Worm (Caenorhabditis elegans): ENCODE measurements around the gene C45H4.18.

C45H4.18 gene

ce11 chrV:2191122-2191521, 15.8 kb downstream of the C45H4.18 start, which contains the start of gene srbc-42:
srbc-42 (minus strand) TSS chrV:2191222.
- TF ChIP-seq lin-15B (tag; optimal IDR thresholded peaks at IDR 0.05) (no peak), mdl-1 (tag; optimal IDR thresholded peaks at IDR 0.05) (no peak), C04F5.9 (tag; optimal IDR thresholded peaks at IDR 0.05) (no peak), elt-2 (tag; optimal IDR thresholded peaks at IDR 0.05) (no peak), efl-3 (GFP tag; optimal IDR thresholded peaks at IDR 0.05) (no peak), rnt-1 (tag; optimal IDR thresholded peaks at IDR 0.05) (no peak), isw-1 (GFP tag; IDR thresholded peaks at IDR 0.05) (no peak), zag-1 (tag; optimal IDR thresholded peaks at IDR 0.05) (no peak)

- TF ChIP-seq mdl-1 (tag; optimal IDR thresholded peaks at IDR 0.05) (peak in 1 of 2 experiments; percentile 43), isw-1 (GFP tag; IDR thresholded peaks at IDR 0.05) (no peak), lin-15B (tag; optimal IDR thresholded peaks at IDR 0.05) (no peak), ets-5 (GFP tag; IDR thresholded peaks at IDR 0.05) (no peak), nhr-20 (tag; optimal IDR thresholded peaks at IDR 0.05) (peak; percentile 85), snu-23 (GFP tag; optimal IDR thresholded peaks at IDR 0.05) (peak; percentile 30), lin-35 (GFP tag; optimal IDR thresholded peaks at IDR 0.05) (peak in 1 of 2 experiments; percentile 36), rnt-1 (tag; optimal IDR thresholded peaks at IDR 0.05) (peak; percentile 18), egl-27 (tag; optimal IDR thresholded peaks at IDR 0.05) (no peak), fkh-10 (GFP tag; optimal IDR thresholded peaks at IDR 0.05) (no peak), ztf-11 (tag; optimal IDR thresholded peaks at IDR 0.05) (no peak), ceh-63 (GFP tag; optimal IDR thresholded peaks at IDR 0.05) (no peak), dsc-1 (tag; optimal IDR thresholded peaks at IDR 0.05) (peak; percentile 64), elt-2 (tag; optimal IDR thresholded peaks at IDR 0.05) (peak; percentile 50), nhr-90 (tag; optimal IDR thresholded peaks at IDR 0.05; ENCODE audit: poor library complexity) (peak; percentile 17), efl-1 (optimal IDR thresholded peaks at IDR 0.05) (peak in 1 of 2 experiments; percentile 17), efl-1 (GFP tag; optimal IDR thresholded peaks at IDR 0.05 in 1 of 2) (peak in 1 of 2 experiments; percentile 50), unc-130 (tag; optimal IDR thresholded peaks at IDR 0.05) (no peak), fos-1 (tag; optimal IDR thresholded peaks at IDR 0.05) (no peak), tbx-2 (tag; optimal IDR thresholded peaks at IDR 0.05) (no peak)
Observed at ce11 chrV:2192117-2192516, 16.8 kb downstream of the C45H4.18 start, which contains the start of gene nhr-13. nhr-13 (plus strand) TSS chrV:2192485.

ce11 chrV:2199594-2199993, 24.3 kb downstream of the C45H4.18 start:
- TF ChIP-seq ceh-90 (tag; optimal IDR thresholded peaks at IDR 0.05): no peak
- peak; percentile 26 for TF ChIP-seq snpc-4 (tag; optimal IDR thresholded peaks at IDR 0.05)

ce11 chrV:2200402-2200801, 25.1 kb downstream of the C45H4.18 start:
- TF ChIP-seq nhr-76 (tag; optimal IDR thresholded peaks at IDR 0.05) (no peak), F16B12.6 (tag; optimal IDR thresholded peaks at IDR 0.05) (no peak), ceh-90 (tag; optimal IDR thresholded peaks at IDR 0.05) (no peak), nhr-85 (tag) (no peak), dpl-1 (GFP tag; optimal IDR thresholded peaks at IDR 0.05) (no peak), ets-5 (GFP tag; IDR thresholded peaks at IDR 0.05) (no peak), lin-39 (tag; optimal IDR thresholded peaks at IDR 0.05) (no peak), dsc-1 (tag; optimal IDR thresholded peaks at IDR 0.05) (no peak), egl-27 (tag; optimal IDR thresholded peaks at IDR 0.05) (no peak), hlh-17 (GFP tag; optimal IDR thresholded peaks at IDR 0.05; ENCODE audit: borderline replicate concordance) (no peak)

ce11 chrV:2201240-2201639, 25.9 kb downstream of the C45H4.18 start, which contains the start of gene cyp-32B1:
cyp-32B1 (minus strand) TSS chrV:2201415.
- TF ChIP-seq nhr-12 (tag; optimal IDR thresholded peaks at IDR 0.05): no peak
- TF ChIP-seq elt-2 (tag; optimal IDR thresholded peaks at IDR 0.05): peak; percentile 34
- peak in 1 of 2 experiments; percentile 5 for TF ChIP-seq lin-35 (GFP tag; optimal IDR thresholded peaks at IDR 0.05)

- TF ChIP-seq snpc-4 (tag; optimal IDR thresholded peaks at IDR 0.05) (no peak), lin-35 (GFP tag; optimal IDR thresholded peaks at IDR 0.05) (no peak), Y116A8C.19 (tag; optimal IDR thresholded peaks at IDR 0.05; ENCODE audit: borderline replicate concordance) (no peak), nhr-77 (tag; optimal IDR thresholded peaks at IDR 0.05) (no peak), unc-86 (tag; optimal IDR thresholded peaks at IDR 0.05) (no peak), egl-13 (tag; optimal IDR thresholded peaks at IDR 0.05) (no peak), dsc-1 (tag; optimal IDR thresholded peaks at IDR 0.05) (peak; percentile 91), pag-3 (tag; optimal IDR thresholded peaks at IDR 0.05; ENCODE audit: borderline replicate concordance, insufficient read depth) (no peak), nhr-20 (tag; optimal IDR thresholded peaks at IDR 0.05) (no peak), lir-3 (tag; optimal IDR thresholded peaks at IDR 0.05; ENCODE audit: poor library complexity) (no peak), fkh-8 (tag; optimal IDR thresholded peaks at IDR 0.05) (no peak), fkh-4 (tag; optimal IDR thresholded peaks at IDR 0.05; ENCODE audit: borderline replicate concordance) (peak; percentile 71), irx-1 (tag; optimal IDR thresholded peaks at IDR 0.05) (no peak)
Observed at ce11 chrV:2204080-2204479, 28.7 kb downstream of the C45H4.18 start, which contains the start of gene cyp-33C12. cyp-33C12 (minus strand) TSS chrV:2204400.
